Fruit fly (Drosophila melanogaster) whole organism, wandering third instar larva: ENCODE data around the gene Cpn.

Experiments used
- Abd-B ChIP-seq: fragments of >200 bp; optimal IDR thresholded peaks from 2 replicates; lab custom pipeline; 2017; ENCODE audit warnings: missing biosample characterization, missing genetic modification characterization
- CG32264 ChIP-seq: fragments of 200-800 bp; sonication (Bioruptor generic); optimal IDR thresholded peaks from 2 replicates; lab custom pipeline; 2016; ENCODE audit warnings: missing biosample characterization, missing genetic modification characterization
- CG9705 ChIP-seq: fragments of 200-800 bp; sonication (Bioruptor generic); optimal IDR thresholded peaks from 2 replicates; lab custom pipeline; 2018; ENCODE audit warnings: missing biosample characterization, mild to moderate bottlenecking, missing genetic modification characterization
- CrebA ChIP-seq: fragments of 200-800 bp; sonication (Bioruptor generic); optimal IDR thresholded peaks from 2 replicates; lab custom pipeline; 2016; ENCODE audit warnings: missing biosample characterization, mild to moderate bottlenecking, missing genetic modification characterization, borderline replicate concordance
- Dfd ChIP-seq: fragments of >200 bp; optimal IDR thresholded peaks from 2 replicates; lab custom pipeline; 2017; ENCODE audit warnings: missing biosample characterization, missing genetic modification characterization
- Dif ChIP-seq: fragments of 200-275, 200-300 bp; sonication (Bioruptor generic); optimal IDR thresholded peaks from 2 replicates; lab custom pipeline; 2018; ENCODE audit warnings: missing biosample characterization, missing genetic modification characterization; ENCODE audit not compliant: partially characterized antibody
- GATAd ChIP-seq: sonication (Bioruptor generic); optimal IDR thresholded peaks from 2 replicates; lab custom pipeline; 2016; ENCODE audit warnings: missing biosample characterization, missing genetic modification characterization
- HLH106 ChIP-seq: fragments of 200-800 bp; optimal IDR thresholded peaks from 3 replicates; lab custom pipeline; 2019; ENCODE audit warnings: missing biosample characterization, mild to moderate bottlenecking, missing genetic modification characterization, moderate library complexity
- Hnf4 ChIP-seq: fragments of 200-800 bp; sonication (Bioruptor generic); optimal IDR thresholded peaks from 2 replicates; lab custom pipeline; 2016; ENCODE audit warnings: missing biosample characterization, mild to moderate bottlenecking, missing genetic modification characterization
- Hr78 ChIP-seq: fragments of >200 bp; optimal IDR thresholded peaks from 2 replicates; lab custom pipeline; 2017; ENCODE audit warnings: missing biosample characterization, missing genetic modification characterization
- Hr83 ChIP-seq: fragments of 200-300 bp; sonication (Bioruptor generic); optimal IDR thresholded peaks from 2 replicates; lab custom pipeline; 2016; ENCODE audit warnings: missing biosample characterization, mild to moderate bottlenecking, missing genetic modification characterization, moderate library complexity; ENCODE audit not compliant: poor library complexity, severe bottlenecking
- Jra ChIP-seq: sonication (Bioruptor generic); optimal IDR thresholded peaks from 2 replicates; lab custom pipeline; 2016; ENCODE audit warnings: missing biosample characterization, missing genetic modification characterization
- Mio ChIP-seq: sonication (Bioruptor generic); optimal IDR thresholded peaks from 2 replicates; lab custom pipeline; 2016; ENCODE audit warnings: missing biosample characterization, missing genetic modification characterization
- Myc ChIP-seq: fragments of >200 bp; optimal IDR thresholded peaks from 2 replicates; lab custom pipeline; 2017
- N ChIP-seq: fragments of >200 bp; optimal IDR thresholded peaks from 2 replicates; lab custom pipeline; 2018; ENCODE audit warnings: missing biosample characterization, missing external identifiers, missing genetic modification characterization
- OdsH ChIP-seq: fragments of 200-800 bp; sonication (Bioruptor generic); optimal IDR thresholded peaks from 2 replicates; lab custom pipeline; 2016; ENCODE audit warnings: missing biosample characterization, mild to moderate bottlenecking, missing genetic modification characterization
- Sp1 ChIP-seq: fragments of 200-800 bp; sonication (Bioruptor generic); optimal IDR thresholded peaks from 3 replicates; lab custom pipeline; 2019; ENCODE audit warnings: missing biosample characterization, mild to moderate bottlenecking, missing genetic modification characterization, moderate library complexity
- Vsx2 ChIP-seq: fragments of 200-300, 225-300 bp; sonication (Bioruptor generic); optimal IDR thresholded peaks from 2 replicates; lab custom pipeline; 2018; ENCODE audit warnings: missing biosample characterization, missing genetic modification characterization; ENCODE audit not compliant: partially characterized antibody
- br ChIP-seq: fragments of 200-800 bp; sonication (Bioruptor generic); optimal IDR thresholded peaks from 2 replicates; lab custom pipeline; 2016; ENCODE audit warnings: missing biosample characterization, missing genetic modification characterization
- brk ChIP-seq: fragments of 200-800 bp; sonication (Bioruptor generic); optimal IDR thresholded peaks from 2 replicates; lab custom pipeline; 2016; ENCODE audit warnings: missing biosample characterization, mild to moderate bottlenecking, missing genetic modification characterization
- dl ChIP-seq, 2 experiments: fragments of 175-275, 200-275 bp in 1 of 2; fragments of 200-275 bp in 1 of 2; sonication (Bioruptor generic); optimal IDR thresholded peaks; lab custom pipeline; 2018; ENCODE audit warnings: mild to moderate bottlenecking in 2 of 2, missing biosample characterization in 2 of 2, missing genetic modification characterization in 2 of 2, moderate library complexity in 2 of 2; ENCODE audit not compliant: partially characterized antibody in 2 of 2, insufficient read depth in 1 of 2
- dmrt93B ChIP-seq: fragments of 200-800 bp; sonication (Bioruptor generic); optimal IDR thresholded peaks from 2 replicates; lab custom pipeline; 2018; ENCODE audit warnings: missing biosample characterization, mild to moderate bottlenecking, missing genetic modification characterization
- ey ChIP-seq: fragments of 200-800 bp; sonication (Bioruptor generic); optimal IDR thresholded peaks from 2 replicates; lab custom pipeline; 2016; ENCODE audit warnings: missing biosample characterization, missing genetic modification characterization
- foxo ChIP-seq, 2 experiments: fragments of 200-800 bp; sonication (Bioruptor generic); optimal IDR thresholded peaks; 2 replicates in 1 of 2; 3 replicates in 1 of 2; lab custom pipeline; 2016 to 2017; ENCODE audit warnings: missing biosample characterization in 2 of 2, missing genetic modification characterization in 2 of 2
- fru ChIP-seq: fragments of 200-800 bp; sonication (Bioruptor generic); optimal IDR thresholded peaks from 3 replicates; lab custom pipeline; 2016; ENCODE audit warnings: missing biosample characterization, mild to moderate bottlenecking, missing genetic modification characterization
- h ChIP-seq: fragments of 200-800 bp; sonication (Bioruptor generic); optimal IDR thresholded peaks from 3 replicates; lab custom pipeline; 2016; ENCODE audit warnings: missing biosample characterization, mild to moderate bottlenecking, missing genetic modification characterization
- jim ChIP-seq: fragments of 175-275, 200-325 bp; sonication (Bioruptor generic); optimal IDR thresholded peaks from 2 replicates; lab custom pipeline; 2016; ENCODE audit warnings: missing biosample characterization, mild to moderate bottlenecking, missing genetic modification characterization
- lola ChIP-seq: fragments of >200 bp; optimal IDR thresholded peaks from 2 replicates; lab custom pipeline; 2017; ENCODE audit warnings: missing biosample characterization, missing genetic modification characterization
- pan ChIP-seq: fragments of >200 bp; optimal IDR thresholded peaks from 2 replicates; lab custom pipeline; 2017
- psq ChIP-seq: fragments of 200-800 bp; sonication (Bioruptor generic); optimal IDR thresholded peaks from 3 replicates; lab custom pipeline; 2017; ENCODE audit warnings: missing biosample characterization, mild to moderate bottlenecking, missing genetic modification characterization, moderate library complexity
- rgr ChIP-seq: fragments of 200-800 bp; sonication (Bioruptor generic); optimal IDR thresholded peaks from 3 replicates; lab custom pipeline; 2016; ENCODE audit warnings: missing biosample characterization, mild to moderate bottlenecking, missing genetic modification characterization
- sv ChIP-seq: fragments of 200-800 bp; sonication (Bioruptor generic); optimal IDR thresholded peaks from 3 replicates; lab custom pipeline; 2016; ENCODE audit warnings: missing biosample characterization, missing genetic modification characterization
- tai ChIP-seq: sonication (Bioruptor generic); optimal IDR thresholded peaks from 2 replicates; lab custom pipeline; 2016; ENCODE audit warnings: missing biosample characterization, missing genetic modification characterization
- usp ChIP-seq: fragments of >200 bp; optimal IDR thresholded peaks from 2 replicates; lab custom pipeline; 2017; ENCODE audit warnings: missing biosample characterization, missing genetic modification characterization
- woc ChIP-seq: sonication (Bioruptor generic); optimal IDR thresholded peaks from 2 replicates; lab custom pipeline; 2016; ENCODE audit warnings: missing biosample characterization, mild to moderate bottlenecking, missing genetic modification characterization

The Cpn gene

dm6 chr3R:12125431-12126027 lies 40.5 kb downstream of the Cpn start:
- TF ChIP-seq CG9705 (GFP tag; lab: Kevin White, UChicago) (no peak), CG32264 (GFP tag; lab: Kevin White, UChicago) (no peak), Mio (no peak), ey (no peak), HLH106 (tag; lab: Kevin White, UChicago) (no peak), woc (no peak)
- TF ChIP-seq, all 38 proteins: peak for 0

- TF ChIP-seq GATAd (GFP tag; lab: Kevin White, UChicago) (no peak), CG32264 (GFP tag; lab: Kevin White, UChicago) (no peak), foxo (GFP tag; optimal IDR thresholded peaks at IDR 0.05; lab: Kevin White, UChicago) (no peak), dl (GFP tag; optimal IDR thresholded peaks at IDR 0.05; lab: Kevin White, UChicago; ENCODE audit: insufficient read depth in 1 of 2, partially characterized antibody in 2 of 2) (no peak), brk (no peak), CG9705 (GFP tag; lab: Kevin White, UChicago) (no peak), HLH106 (tag; lab: Kevin White, UChicago) (no peak), Abd-B (GFP tag; lab: Kevin White, UChicago) (no peak), CrebA (GFP tag; lab: Kevin White, UChicago) (no peak), tai (GFP tag; lab: Kevin White, UChicago) (no peak), sv (GFP tag; lab: Kevin White, UChicago) (no peak), Vsx2 (GFP tag; lab: Kevin White, UChicago) (no peak), Myc (lab: Kevin White, UChicago) (no peak), Dif (GFP tag; lab: Kevin White, UChicago) (no peak), psq (GFP tag; lab: Kevin White, UChicago) (no peak), h (GFP tag; lab: Kevin White, UChicago) (no peak), rgr (GFP tag; lab: Kevin White, UChicago) (no peak), ey (no peak), N (GFP tag; lab: Kevin White, UChicago) (no peak)
Measured at dm6 chr3R:12124843-12125242, 41.1 kb downstream of the Cpn start.

dm6 chr3R:12121161-12121560 lies 44.8 kb downstream of the Cpn start:
- TF ChIP-seq Hr78 (GFP tag; lab: Kevin White, UChicago) = no peak
- TF ChIP-seq foxo (GFP tag; optimal IDR thresholded peaks at IDR 0.05; lab: Kevin White, UChicago) = peak in 1 of 2 experiments; percentile 73
- TF ChIP-seq CG9705 (GFP tag; lab: Kevin White, UChicago) = peak; percentile 69
- TF ChIP-seq dl (GFP tag; optimal IDR thresholded peaks at IDR 0.05; lab: Kevin White, UChicago; ENCODE audit: insufficient read depth in 1 of 2, partially characterized antibody in 2 of 2) = peak in 1 of 2 experiments; percentile 25
- TF ChIP-seq tai (GFP tag; lab: Kevin White, UChicago) = no peak
- peak; percentile 36 for TF ChIP-seq psq (GFP tag; lab: Kevin White, UChicago)
- TF ChIP-seq jim (GFP tag; lab: Kevin White, UChicago) = no peak
- no peak for TF ChIP-seq Abd-B (GFP tag; lab: Kevin White, UChicago)
- TF ChIP-seq Vsx2 (GFP tag; lab: Kevin White, UChicago) = peak; percentile 33
- peak; percentile 61 for TF ChIP-seq Sp1 (GFP tag; lab: Kevin White, UChicago)
- TF ChIP-seq CrebA (GFP tag; lab: Kevin White, UChicago) = no peak
- peak; percentile 84 for TF ChIP-seq rgr (GFP tag; lab: Kevin White, UChicago)
- TF ChIP-seq dmrt93B (GFP tag; lab: Kevin White, UChicago) = peak; percentile 82
- no peak for TF ChIP-seq lola (GFP tag; lab: Kevin White, UChicago)
- TF ChIP-seq usp (GFP tag; lab: Kevin White, UChicago) = no peak
- TF ChIP-seq Mio = no peak
- no peak for TF ChIP-seq pan
- peak; percentile 58 for TF ChIP-seq Hnf4 (GFP tag; lab: Kevin White, UChicago)
- no peak for TF ChIP-seq Jra (GFP tag; lab: Kevin White, UChicago)
- TF ChIP-seq Myc (lab: Kevin White, UChicago) = peak; percentile 36
- peak; percentile 76 for TF ChIP-seq sv (GFP tag; lab: Kevin White, UChicago)
- TF ChIP-seq GATAd (GFP tag; lab: Kevin White, UChicago) = no peak
- TF ChIP-seq Dif (GFP tag; lab: Kevin White, UChicago) = peak; percentile 78
- peak; percentile 66 for TF ChIP-seq fru
- TF ChIP-seq br = peak; percentile 63
- TF ChIP-seq HLH106 (tag; lab: Kevin White, UChicago) = peak; percentile 69
- TF ChIP-seq ey = peak; percentile 56
- no peak for TF ChIP-seq brk
- no peak for TF ChIP-seq Dfd (GFP tag; lab: Kevin White, UChicago)
- peak; percentile 75 for TF ChIP-seq Hr83 (GFP tag; lab: Kevin White, UChicago)
- TF ChIP-seq OdsH (GFP tag; lab: Kevin White, UChicago) = peak; percentile 54
- peak; percentile 70 for TF ChIP-seq h (GFP tag; lab: Kevin White, UChicago)
- TF ChIP-seq, all 38 proteins: peak for 19
